Fruit fly (Drosophila melanogaster) whole organism, adult: ENCODE measurements around the gene CG2901.

Experiments used
- CG11617 ChIP-seq: fragments of 200-800 bp; sonication (Bioruptor generic); optimal IDR thresholded peaks from 2 replicates; lab custom pipeline; 2017; ENCODE audit warnings: mild to moderate bottlenecking, missing biosample characterization, missing genetic modification reagents, missing genetic modification characterization
- CG12768 ChIP-seq: fragments of 200-800 bp; sonication (Bioruptor generic); optimal IDR thresholded peaks from 2 replicates; lab custom pipeline; 2017; ENCODE audit warnings: missing biosample characterization, missing genetic modification characterization, mild to moderate bottlenecking, moderate library complexity, missing genetic modification reagents
- CG1620 ChIP-seq: fragments of 200-800 bp; sonication (Bioruptor generic); optimal IDR thresholded peaks from 2 replicates; lab custom pipeline; 2016; ENCODE audit warnings: missing biosample characterization, missing genetic modification characterization
- CG33017 ChIP-seq: fragments of 200-800 bp; sonication (Bioruptor generic); optimal IDR thresholded peaks from 2 replicates; lab custom pipeline; 2018; ENCODE audit warnings: missing biosample characterization, mild to moderate bottlenecking, missing genetic modification characterization, moderate library complexity
- CG5204 ChIP-seq: fragments of 200-800 bp; sonication (Bioruptor generic); optimal IDR thresholded peaks from 2 replicates; lab custom pipeline; 2016; ENCODE audit warnings: missing biosample characterization, missing genetic modification characterization
- CG7045 ChIP-seq: fragments of 200-800 bp; sonication (Bioruptor generic); optimal IDR thresholded peaks from 2 replicates; lab custom pipeline; 2017; ENCODE audit warnings: missing biosample characterization, mild to moderate bottlenecking, missing genetic modification characterization
- CG7101 ChIP-seq: fragments of 200-800 bp; sonication (Bioruptor generic); optimal IDR thresholded peaks from 2 replicates; lab custom pipeline; 2018; ENCODE audit warnings: missing biosample characterization, mild to moderate bottlenecking, missing genetic modification characterization, moderate library complexity
- Clk ChIP-seq: fragments of 200-800 bp; sonication (Bioruptor generic); optimal IDR thresholded peaks from 2 replicates; lab custom pipeline; 2017; ENCODE audit warnings: missing biosample characterization, missing genetic modification characterization
- Crg-1 ChIP-seq: fragments of 200-800 bp; sonication (Bioruptor generic); optimal IDR thresholded peaks from 2 replicates; lab custom pipeline; 2016; ENCODE audit warnings: missing biosample characterization, missing genetic modification characterization
- Hr96 ChIP-seq: fragments of 200-800 bp; sonication (Bioruptor generic); optimal IDR thresholded peaks from 2 replicates; lab custom pipeline; 2016; ENCODE audit warnings: missing biosample characterization, missing genetic modification characterization
- cnc ChIP-seq, 2 experiments: fragments of >200 bp; optimal IDR thresholded peaks; 2 replicates each; lab custom pipeline; 2017
- kay ChIP-seq: fragments of 200-800 bp; sonication (Bioruptor generic); peaks from one replicate; lab custom pipeline; 2016; ENCODE audit warnings: missing biosample characterization, missing genetic modification characterization, borderline replicate concordance
- ovo ChIP-seq: fragments of 200-800 bp; sonication (Bioruptor generic); optimal IDR thresholded peaks from 2 replicates; lab custom pipeline; 2016; ENCODE audit warnings: missing biosample characterization, missing genetic modification characterization
- toe ChIP-seq: fragments of 200-800 bp; sonication (Bioruptor generic); optimal IDR thresholded peaks from 2 replicates; lab custom pipeline; 2016; ENCODE audit warnings: missing biosample characterization, missing genetic modification characterization

DNA sequence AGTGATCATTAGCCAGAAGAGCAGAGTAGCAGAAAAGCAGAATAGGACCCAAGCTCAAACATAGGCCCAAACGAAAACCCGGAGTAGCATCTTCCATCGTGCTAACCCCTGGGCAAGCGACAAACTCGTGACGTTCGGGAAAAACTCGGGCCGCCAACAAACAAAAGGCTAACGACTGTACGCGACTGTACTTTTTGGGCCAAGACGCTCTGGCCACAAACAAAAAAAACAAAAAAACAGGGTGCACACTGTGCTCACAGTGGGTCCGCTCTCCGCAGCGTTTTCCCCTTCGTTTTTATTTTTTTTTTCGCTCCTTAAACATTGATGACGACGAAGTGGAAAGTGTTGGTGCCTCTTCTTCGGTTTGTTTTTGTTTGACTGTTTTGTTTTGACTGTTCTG, 14.9 kb downstream of the CG2901 start:
- no peak for TF ChIP-seq cnc (optimal IDR thresholded peaks at IDR 0.05; lab: Kevin White, UChicago)
- no peak for TF ChIP-seq kay (GFP tag; lab: Kevin White, UChicago)
- TF ChIP-seq Clk (GFP tag; lab: Kevin White, UChicago) = no peak
- no peak for TF ChIP-seq CG33017
- TF ChIP-seq CG1620 (GFP tag; lab: Kevin White, UChicago) = no peak
- TF ChIP-seq CG5204 (GFP tag; lab: Kevin White, UChicago) = no peak
- TF ChIP-seq toe (GFP tag; lab: Kevin White, UChicago) = no peak
- TF ChIP-seq CG11617 (GFP tag; lab: Kevin White, UChicago) = no peak
- TF ChIP-seq ovo (GFP tag; lab: Kevin White, UChicago) = no peak
- TF ChIP-seq Crg-1 = no peak
- no peak for TF ChIP-seq Hr96 (GFP tag; lab: Kevin White, UChicago)
- TF ChIP-seq CG7101 = no peak
- no peak for TF ChIP-seq CG12768
- TF ChIP-seq CG7045 = no peak
